Worm (Caenorhabditis elegans) whole organism, L4 larva: ENCODE results near the gene T23F6.2.

Experiments used
- F10B5.3 ChIP-seq: sonication (generic microtip); optimal IDR thresholded peaks from 2 replicates; lab custom pipeline; 2016; ENCODE audit warnings: mild to moderate bottlenecking, missing genetic modification characterization, missing compliant biosample characterization
- F37D6.2 ChIP-seq: sonication (generic microtip); optimal IDR thresholded peaks from 2 replicates; lab custom pipeline; 2016; ENCODE audit warnings: mild to moderate bottlenecking, missing genetic modification characterization, missing compliant biosample characterization
- F44E2.7 ChIP-seq: fragments of 200-800 bp; sonication (Bioruptor generic); IDR thresholded peaks from 2 replicates; pipeline ENCODE4 v2.1.2; 2022; ENCODE audit warnings: missing genetic modification characterization, missing compliant biosample characterization
- F49E8.2 ChIP-seq: sonication (generic microtip); optimal IDR thresholded peaks from 2 replicates; lab custom pipeline; 2016; ENCODE audit warnings: missing compliant biosample characterization, mild to moderate bottlenecking, missing genetic modification characterization, borderline replicate concordance
- Y48G9A.11 ChIP-seq: fragments of 200-800 bp; sonication (Bioruptor generic); IDR thresholded peaks from 2 replicates; pipeline ENCODE4 v1.3.6; 2022; ENCODE audit warnings: missing genetic modification reagents, missing genetic modification characterization, missing compliant biosample characterization
- Y5F2A.4 ChIP-seq: fragments of 200-800 bp; sonication (Bioruptor generic); optimal IDR thresholded peaks from 2 replicates; lab custom pipeline; 2018; ENCODE audit warnings: mild to moderate bottlenecking, missing genetic modification characterization, missing compliant biosample characterization
- Y75B8A.6 ChIP-seq: fragments of 200-800 bp; sonication (Bioruptor generic); IDR thresholded peaks from 2 replicates; pipeline ENCODE4 v1.3.6; 2022; ENCODE audit warnings: missing genetic modification reagents, missing genetic modification characterization, missing compliant biosample characterization
- ZK337.2 ChIP-seq: fragments of 200-800 bp; sonication (Bioruptor generic); IDR thresholded peaks from 2 replicates; pipeline ENCODE4 v1.3.6; 2022; ENCODE audit warnings: missing genetic modification reagents, missing genetic modification characterization, missing compliant biosample characterization
- ZK546.5 ChIP-seq, 2 experiments: sonication (generic microtip); optimal IDR thresholded peaks; 2 replicates each; lab custom pipeline; 2017; ENCODE audit warnings: missing biosample characterization in 2 of 2, missing genetic modification characterization in 2 of 2
- aha-1 ChIP-seq: fragments of 150-350 bp; peaks from one replicate; lab custom pipeline; 2014; ENCODE audit warnings: missing biosample characterization, missing genetic modification characterization
- ama-1 ChIP-seq: fragments of 150-350 bp; optimal IDR thresholded peaks from 2 replicates; lab custom pipeline; 2014; ENCODE audit warnings: inconsistent platforms, mixed read lengths
- arid-1 ChIP-seq: fragments of 200-800 bp; sonication (Bioruptor generic); conservative IDR thresholded peaks from 2 replicates; pipeline ENCODE4 v1.3.6; 2022; ENCODE audit warnings: missing genetic modification reagents, missing genetic modification characterization, missing compliant biosample characterization
- ceh-20 ChIP-seq: fragments of 200-800 bp; sonication (Bioruptor generic); IDR thresholded peaks from 2 replicates; pipeline ENCODE4 v1.3.6; 2022; ENCODE audit warnings: missing genetic modification reagents, missing genetic modification characterization, missing compliant biosample characterization
- ceh-28 ChIP-seq: fragments of 150-350 bp; optimal IDR thresholded peaks from 2 replicates; lab custom pipeline; 2014; ENCODE audit warnings: missing biosample characterization, missing genetic modification reagents, missing genetic modification characterization
- ceh-44 ChIP-seq: fragments of 200-800 bp; sonication (Bioruptor generic); IDR thresholded peaks from 2 replicates; pipeline ENCODE4 v1.3.6; 2022; ENCODE audit warnings: missing genetic modification reagents, missing genetic modification characterization, missing compliant biosample characterization
- ceh-82 ChIP-seq: sonication (generic microtip); optimal IDR thresholded peaks from 2 replicates; lab custom pipeline; 2017; ENCODE audit warnings: missing biosample characterization, missing genetic modification characterization
- ces-1 ChIP-seq: fragments of 150-350 bp; sonication (generic microtip); optimal IDR thresholded peaks from 4 replicates; lab custom pipeline; 2014; ENCODE audit warnings: missing biosample characterization, missing genetic modification reagents, missing genetic modification characterization
- cey-2 ChIP-seq: sonication (generic microtip); optimal IDR thresholded peaks from 3 replicates; lab custom pipeline; 2017; ENCODE audit warnings: missing genetic modification characterization, mild to moderate bottlenecking, missing compliant biosample characterization, antibody characterized with exemption, borderline replicate concordance; ENCODE audit not compliant: insufficient read depth
- daf-19 ChIP-seq: fragments of 200-800 bp; sonication (Bioruptor generic); conservative IDR thresholded peaks from 2 replicates; pipeline ENCODE4 v1.3.6; 2022; ENCODE audit warnings: missing genetic modification characterization, missing compliant biosample characterization
- dmd-8 ChIP-seq: fragments of 200-800 bp; sonication (Bioruptor generic); IDR thresholded peaks from 2 replicates; pipeline ENCODE4 v1.3.6; 2022; ENCODE audit warnings: missing genetic modification characterization, missing compliant biosample characterization
- duxl-1 ChIP-seq: sonication (generic microtip); optimal IDR thresholded peaks from 2 replicates; lab custom pipeline; 2016; ENCODE audit warnings: mild to moderate bottlenecking, missing genetic modification characterization, moderate library complexity, missing compliant biosample characterization; ENCODE audit not compliant: poor library complexity
- dve-1 ChIP-seq: sonication (generic microtip); optimal IDR thresholded peaks from 2 replicates; lab custom pipeline; 2017; ENCODE audit warnings: antibody characterized with exemption, mild to moderate bottlenecking, missing genetic modification characterization, missing compliant biosample characterization; ENCODE audit not compliant: insufficient read depth
- fkh-10 ChIP-seq: fragments of 150-350 bp; optimal IDR thresholded peaks from 2 replicates; lab custom pipeline; 2014; ENCODE audit warnings: missing biosample characterization, missing genetic modification reagents, missing genetic modification characterization
- fos-1 ChIP-seq: fragments of 150-350 bp; optimal IDR thresholded peaks from 2 replicates; lab custom pipeline; 2014; ENCODE audit warnings: missing biosample characterization, missing genetic modification characterization
- hlh-11 ChIP-seq: fragments of 200-800 bp; sonication (Bioruptor generic); optimal IDR thresholded peaks from 2 replicates; lab custom pipeline; 2018; ENCODE audit warnings: mild to moderate bottlenecking, missing genetic modification characterization, missing compliant biosample characterization
- hlh-30 ChIP-seq: sonication (generic microtip); optimal IDR thresholded peaks from 2 replicates; lab custom pipeline; 2017; ENCODE audit warnings: antibody characterized with exemption, mild to moderate bottlenecking, missing genetic modification characterization, missing compliant biosample characterization; ENCODE audit not compliant: insufficient read depth
- hmg-1.1 ChIP-seq: fragments of 200-800 bp; sonication (Bioruptor generic); IDR thresholded peaks from 2 replicates; pipeline ENCODE4 v1.3.6; 2022; ENCODE audit warnings: missing genetic modification reagents, missing genetic modification characterization, missing compliant biosample characterization
- jun-1 ChIP-seq: fragments of 150-350 bp; optimal IDR thresholded peaks from 2 replicates; lab custom pipeline; 2014; ENCODE audit warnings: missing biosample characterization, missing genetic modification reagents, missing genetic modification characterization
- lim-7 ChIP-seq: fragments of 200-800 bp; sonication (Bioruptor generic); IDR thresholded peaks from 2 replicates; pipeline ENCODE4 v1.3.6; 2022; ENCODE audit warnings: missing genetic modification characterization, missing compliant biosample characterization
- lin-1 ChIP-seq: fragments of 200-800 bp; sonication (Bioruptor generic); IDR thresholded peaks from 2 replicates; pipeline ENCODE4 v1.3.6; 2022; ENCODE audit warnings: missing genetic modification reagents, missing genetic modification characterization, missing compliant biosample characterization
- madf-5 ChIP-seq, 2 experiments: fragments of 200-800 bp; sonication (Bioruptor generic); IDR thresholded peaks; 2 replicates each; pipeline ENCODE4 v1.3.6; 2022; ENCODE audit warnings: missing compliant biosample characterization in 2 of 2, missing genetic modification characterization in 2 of 2
- mxl-3 ChIP-seq: fragments of 200-800 bp; sonication (Bioruptor generic); optimal IDR thresholded peaks from 2 replicates; lab custom pipeline; 2018; ENCODE audit warnings: mild to moderate bottlenecking, missing genetic modification characterization, missing compliant biosample characterization
- nhr-10 ChIP-seq: fragments of 150-350 bp; optimal IDR thresholded peaks from 2 replicates; lab custom pipeline; 2014; ENCODE audit warnings: missing biosample characterization, missing genetic modification characterization
- nhr-111 ChIP-seq: fragments of 200-800 bp; sonication (Bioruptor generic); optimal IDR thresholded peaks from 2 replicates; lab custom pipeline; 2018; ENCODE audit warnings: mild to moderate bottlenecking, missing genetic modification characterization, missing compliant biosample characterization
- nhr-237 ChIP-seq: sonication (generic microtip); optimal IDR thresholded peaks from 2 replicates; lab custom pipeline; 2017; ENCODE audit warnings: missing biosample characterization, missing genetic modification characterization
- nhr-25 ChIP-seq: sonication (generic microtip); optimal IDR thresholded peaks from 2 replicates; lab custom pipeline; 2017; ENCODE audit warnings: missing genetic modification characterization, mild to moderate bottlenecking, missing compliant biosample characterization, antibody characterized with exemption, moderate library complexity, borderline replicate concordance; ENCODE audit not compliant: insufficient read depth
- nhr-28 ChIP-seq: fragments of 150-350 bp; optimal IDR thresholded peaks from 2 replicates; lab custom pipeline; 2014; ENCODE audit warnings: missing biosample characterization, missing genetic modification characterization
- nhr-42 ChIP-seq: fragments of 200-800 bp; sonication (Bioruptor generic); IDR thresholded peaks from 2 replicates; pipeline ENCODE4 v1.3.6; 2022; ENCODE audit warnings: missing genetic modification characterization, missing compliant biosample characterization
- nhr-48 ChIP-seq: sonication (generic microtip); optimal IDR thresholded peaks from 2 replicates; lab custom pipeline; 2016; ENCODE audit warnings: mild to moderate bottlenecking, missing genetic modification characterization, missing compliant biosample characterization
- nhr-6 ChIP-seq: fragments of 150-350 bp; optimal IDR thresholded peaks from 2 replicates; lab custom pipeline; 2014; ENCODE audit warnings: missing biosample characterization, missing genetic modification characterization
- pqm-1 ChIP-seq: sonication (generic microtip); optimal IDR thresholded peaks from 2 replicates; lab custom pipeline; 2017; ENCODE audit warnings: missing biosample characterization, missing genetic modification characterization
- sdz-12 ChIP-seq: fragments of 200-800 bp; sonication (Bioruptor generic); optimal IDR thresholded peaks from 2 replicates; lab custom pipeline; 2018; ENCODE audit warnings: mild to moderate bottlenecking, missing genetic modification characterization, missing compliant biosample characterization
- skn-1 ChIP-seq: fragments of 150-350 bp; optimal IDR thresholded peaks from 2 replicates; lab custom pipeline; 2014; ENCODE audit warnings: missing biosample characterization, missing genetic modification characterization
- spr-3 ChIP-seq: fragments of 200-800 bp; sonication (Bioruptor generic); optimal IDR thresholded peaks from 2 replicates; lab custom pipeline; 2018; ENCODE audit warnings: mild to moderate bottlenecking, missing genetic modification characterization, missing compliant biosample characterization
- tag-97 ChIP-seq: fragments of 200-800 bp; sonication (Bioruptor generic); IDR thresholded peaks from 2 replicates; pipeline ENCODE4 v1.3.6; 2022; ENCODE audit warnings: missing genetic modification characterization, missing compliant biosample characterization
- unc-130 ChIP-seq: sonication (generic microtip); optimal IDR thresholded peaks from 2 replicates; lab custom pipeline; 2016; ENCODE audit warnings: missing genetic modification reagents, missing genetic modification characterization, missing compliant biosample characterization
- unc-39 ChIP-seq: sonication (generic microtip); optimal IDR thresholded peaks from 2 replicates; lab custom pipeline; 2017; ENCODE audit warnings: missing biosample characterization, missing genetic modification characterization
- unc-62 ChIP-seq, 3 experiments: fragments of 150-350 bp in 1 of 3; sonication (generic microtip); optimal IDR thresholded peaks in 2 of 3; peaks in 1 of 3; 1 replicate in 1 of 3; 2 replicates in 2 of 3; lab custom pipeline; 2014 to 2017; ENCODE audit warnings: missing biosample characterization in 3 of 3, missing genetic modification characterization in 3 of 3, missing genetic modification reagents in 3 of 3, missing genotype in 1 of 3
- zfp-3 ChIP-seq: fragments of 200-800 bp; sonication (Bioruptor generic); conservative IDR thresholded peaks from 2 replicates; pipeline ENCODE4 v1.3.6; 2022; ENCODE audit warnings: missing genetic modification reagents, missing genetic modification characterization, missing compliant biosample characterization
- zip-2 ChIP-seq: fragments of 150-350 bp; optimal IDR thresholded peaks from 2 replicates; lab custom pipeline; 2014; ENCODE audit warnings: missing biosample characterization, missing genetic modification characterization
- ztf-11 ChIP-seq: fragments of 150-350 bp; optimal IDR thresholded peaks from 2 replicates; lab custom pipeline; 2014; ENCODE audit warnings: missing biosample characterization, missing genetic modification characterization
- ztf-7 ChIP-seq: fragments of 150-350 bp; optimal IDR thresholded peaks from 2 replicates; lab custom pipeline; 2014; ENCODE audit warnings: missing biosample characterization, missing genetic modification characterization

Gene T23F6.2

ce11 chrIV:12771414-12771813, 50.3 kb downstream of the T23F6.2 start:
- no peak for TF ChIP-seq sdz-12 (GFP tag; lab: Kevin White, UChicago)
- no peak for TF ChIP-seq lim-7 (GFP tag; lab: Robert Waterston, UW)
- TF ChIP-seq cey-2 (tag; lab: Kevin White, UChicago), result no peak
- TF ChIP-seq tag-97, result 0 out of 2 replicates have a peak, but pooled peaks have one; percentile 14
- no peak for TF ChIP-seq madf-5 (GFP tag; IDR thresholded peaks at IDR 0.05; lab: Robert Waterston, UW)
- TF ChIP-seq ces-1 (GFP tag; lab: Kevin White, UChicago), result no peak
- no peak for TF ChIP-seq ZK546.5 (tag; optimal IDR thresholded peaks at IDR 0.05; lab: Kevin White, UChicago)
- TF ChIP-seq F37D6.2 (tag; lab: Kevin White, UChicago), result peak; percentile 72
- TF ChIP-seq Y5F2A.4 (GFP tag; lab: Kevin White, UChicago), result no peak
- no peak for TF ChIP-seq nhr-111
- no peak for TF ChIP-seq dve-1 (tag; lab: Kevin White, UChicago)
- TF ChIP-seq zfp-3 (GFP tag; lab: Robert Waterston, UW), result no peak
- TF ChIP-seq aha-1 (tag; lab: Kevin White, UChicago), result no peak
- TF ChIP-seq ztf-7 (tag; lab: Kevin White, UChicago), result no peak
- TF ChIP-seq ceh-28, result no peak
- TF ChIP-seq ama-1 (lab: Kevin White, UChicago), result no peak
- peak; percentile 76 for TF ChIP-seq mxl-3 (GFP tag; lab: Kevin White, UChicago)
- no peak for TF ChIP-seq daf-19 (GFP tag; lab: Robert Waterston, UW)
- TF ChIP-seq hlh-30, result peak; percentile 82
- TF ChIP-seq ceh-44 (GFP tag; lab: Robert Waterston, UW), result 0 out of 2 replicates have a peak, but pooled peaks have one; percentile 27
- TF ChIP-seq fkh-10, result peak; percentile 60
- TF ChIP-seq F44E2.7 (GFP tag; lab: Robert Waterston, UW), result no peak
- TF ChIP-seq spr-3 (GFP tag; lab: Kevin White, UChicago), result no peak
- no peak for TF ChIP-seq nhr-42 (GFP tag; lab: Robert Waterston, UW)
- no peak for TF ChIP-seq ceh-82 (tag; lab: Kevin White, UChicago)
- TF ChIP-seq nhr-10 (tag; lab: Kevin White, UChicago), result no peak
- no peak for TF ChIP-seq nhr-28 (tag; lab: Kevin White, UChicago)
- TF ChIP-seq hlh-11 (tag; lab: Kevin White, UChicago), result no peak
- no peak for TF ChIP-seq ztf-11 (tag; lab: Kevin White, UChicago)
- TF ChIP-seq zip-2 (tag; lab: Kevin White, UChicago), result no peak
- no peak for TF ChIP-seq nhr-6 (tag; lab: Kevin White, UChicago)
- no peak for TF ChIP-seq ZK337.2 (GFP tag; lab: Robert Waterston, UW)
- TF ChIP-seq jun-1 (tag; lab: Kevin White, UChicago), result no peak
- TF ChIP-seq nhr-237 (tag; lab: Kevin White, UChicago), result no peak
- no peak for TF ChIP-seq nhr-48 (tag; lab: Kevin White, UChicago)
- TF ChIP-seq unc-130 (GFP tag; lab: Kevin White, UChicago), result no peak
- TF ChIP-seq fos-1 (tag; lab: Kevin White, UChicago), result no peak
- TF ChIP-seq lin-1 (GFP tag; lab: Robert Waterston, UW), result no peak
- TF ChIP-seq hmg-1.1 (GFP tag; lab: Robert Waterston, UW), result peak; percentile 85
- TF ChIP-seq Y75B8A.6 (GFP tag; lab: Robert Waterston, UW), result no peak
- no peak for TF ChIP-seq F10B5.3 (tag; lab: Kevin White, UChicago)
- TF ChIP-seq unc-62 (GFP tag; optimal IDR thresholded peaks at IDR 0.05 in 1 of 2; lab: Kevin White, UChicago), result peak in 1 of 2 experiments; percentile 93
- TF ChIP-seq unc-62 (tag; optimal IDR thresholded peaks at IDR 0.05; lab: Kevin White, UChicago), result no peak
- no peak for TF ChIP-seq skn-1 (tag; lab: Kevin White, UChicago)
- no peak for TF ChIP-seq dmd-8 (GFP tag; lab: Robert Waterston, UW)
- TF ChIP-seq unc-39 (tag; lab: Kevin White, UChicago), result no peak
- no peak for TF ChIP-seq pqm-1
- no peak for TF ChIP-seq arid-1
- no peak for TF ChIP-seq duxl-1 (tag; lab: Kevin White, UChicago)
- TF ChIP-seq nhr-25 (tag; lab: Kevin White, UChicago), result no peak
- TF ChIP-seq Y48G9A.11 (GFP tag; lab: Robert Waterston, UW), result no peak
- TF ChIP-seq ceh-20 (GFP tag; lab: Robert Waterston, UW), result 0 out of 2 replicates have a peak, but pooled peaks have one; percentile 22
- no peak for TF ChIP-seq F49E8.2 (tag; lab: Kevin White, UChicago)
